Fruit fly (Drosophila melanogaster) whole organism, embryonic: ENCODE data around the gene CG1847.

Experiments
- Adf1 ChIP-seq: fragments of 200-800 bp; sonication (Bioruptor generic); IDR thresholded peaks from 2 replicates; pipeline ENCODE4 v1.3.6; 2022; ENCODE audit warnings: missing biosample characterization, missing genetic modification characterization
- Aef1 ChIP-seq: fragments of 200-800 bp; sonication (Bioruptor generic); IDR thresholded peaks from 3 replicates; pipeline ENCODE4 v1.3.6; 2022; ENCODE audit warnings: missing biosample characterization, missing genetic modification characterization
- Bdp1 ChIP-seq: fragments of 200-800 bp; sonication (Bioruptor generic); optimal IDR thresholded peaks from 3 replicates; lab custom pipeline; 2016; ENCODE audit warnings: missing biosample characterization, missing genetic modification characterization
- CG10274 ChIP-seq: fragments of 200-800 bp; sonication (Bioruptor generic); optimal IDR thresholded peaks from 3 replicates; lab custom pipeline; 2017; ENCODE audit warnings: missing biosample characterization, mild to moderate bottlenecking, missing genetic modification characterization
- CG10366 ChIP-seq: fragments of 200-800 bp; sonication (Bioruptor generic); IDR thresholded peaks from 2 replicates; pipeline ENCODE4 v1.3.6; 2022; ENCODE audit warnings: missing biosample characterization, missing genetic modification characterization
- CG11247 ChIP-seq: fragments of 200-800 bp; sonication (Bioruptor generic); IDR thresholded peaks from 2 replicates; pipeline ENCODE4 v1.3.6; 2022; ENCODE audit warnings: missing biosample characterization, missing genetic modification characterization
- CG11398 ChIP-seq: fragments of 200-800 bp; sonication (Bioruptor generic); optimal IDR thresholded peaks from 2 replicates; lab custom pipeline; 2016; ENCODE audit warnings: missing biosample characterization, missing genetic modification characterization
- CG12391 ChIP-seq: fragments of 200-800 bp; sonication (Bioruptor generic); optimal IDR thresholded peaks from 3 replicates; lab custom pipeline; 2018; ENCODE audit warnings: missing biosample characterization, mild to moderate bottlenecking, missing genetic modification characterization, moderate library complexity
- CG1603 ChIP-seq: fragments of 200-800 bp; sonication (Bioruptor generic); optimal IDR thresholded peaks from 2 replicates; lab custom pipeline; 2019; ENCODE audit warnings: missing biosample characterization, mild to moderate bottlenecking, missing genetic modification characterization, moderate library complexity
- CG16779 ChIP-seq: fragments of 200-800 bp; sonication (Bioruptor generic); IDR thresholded peaks from 2 replicates; pipeline ENCODE4 v1.3.6; 2022; ENCODE audit warnings: missing biosample characterization, missing genetic modification characterization
- CG17328 ChIP-seq: fragments of 200-800 bp; sonication (Bioruptor generic); IDR thresholded peaks from 2 replicates; pipeline ENCODE4 v1.3.6; 2022; ENCODE audit warnings: missing biosample characterization, missing genetic modification characterization
- CG30020 ChIP-seq: fragments of 200-800 bp; optimal IDR thresholded peaks from 2 replicates; lab custom pipeline; 2019; ENCODE audit warnings: missing biosample characterization, mild to moderate bottlenecking, missing genetic modification characterization, moderate library complexity
- CG31365 ChIP-seq: fragments of 200-800 bp; sonication (Bioruptor generic); optimal IDR thresholded peaks from 2 replicates; lab custom pipeline; 2018; ENCODE audit warnings: missing biosample characterization, mild to moderate bottlenecking, missing genetic modification characterization
- CG3163 ChIP-seq: fragments of 200-800 bp; sonication (Bioruptor generic); optimal IDR thresholded peaks from 3 replicates; lab custom pipeline; 2016; ENCODE audit warnings: missing biosample characterization, missing genetic modification characterization
- CG33213 ChIP-seq: fragments of 200-800 bp; sonication (Bioruptor generic); optimal IDR thresholded peaks from 3 replicates; lab custom pipeline; 2016; ENCODE audit warnings: missing biosample characterization, missing genetic modification characterization
- CG34376 ChIP-seq: fragments of 200-800 bp; sonication (Bioruptor generic); optimal IDR thresholded peaks from 2 replicates; lab custom pipeline; 2018; ENCODE audit warnings: missing biosample characterization, mild to moderate bottlenecking, missing genetic modification characterization
- CG4282 ChIP-seq: fragments of 200-800 bp; sonication (Bioruptor generic); optimal IDR thresholded peaks from 2 replicates; lab custom pipeline; 2016; ENCODE audit warnings: missing biosample characterization, missing genetic modification characterization
- CG6683 ChIP-seq: fragments of 200-800 bp; sonication (Bioruptor generic); optimal IDR thresholded peaks from 2 replicates; lab custom pipeline; 2017; ENCODE audit warnings: missing biosample characterization, mild to moderate bottlenecking, missing genetic modification characterization, missing genetic modification reagents
- CG6689 ChIP-seq: fragments of 200-800 bp; sonication (Bioruptor generic); IDR thresholded peaks from 2 replicates; pipeline ENCODE4 v1.3.6; 2022; ENCODE audit warnings: missing biosample characterization, missing genetic modification characterization
- CG6791 ChIP-seq: fragments of 200-800 bp; sonication (Bioruptor generic); IDR thresholded peaks from 3 replicates; pipeline ENCODE4 v1.3.6; 2022; ENCODE audit warnings: missing biosample characterization, missing genetic modification characterization; ENCODE audit not compliant: partially characterized antibody
- CG7928 ChIP-seq: fragments of 200-800 bp; sonication (Bioruptor generic); optimal IDR thresholded peaks from 2 replicates; lab custom pipeline; 2017; ENCODE audit warnings: missing biosample characterization, mild to moderate bottlenecking, missing genetic modification characterization
- CG7963 ChIP-seq: fragments of 200-800 bp; sonication (Bioruptor generic); IDR thresholded peaks from 3 replicates; pipeline ENCODE4 v1.3.6; 2022; ENCODE audit warnings: missing biosample characterization, missing genetic modification characterization; ENCODE audit not compliant: partially characterized antibody
- CG8924 ChIP-seq: fragments of 200-800 bp; optimal IDR thresholded peaks from 3 replicates; lab custom pipeline; 2019; ENCODE audit warnings: missing biosample characterization, mild to moderate bottlenecking, missing genetic modification characterization, moderate library complexity
- CkIIα-i1 ChIP-seq: fragments of 200-800 bp; sonication (Bioruptor generic); IDR thresholded peaks from 2 replicates; pipeline ENCODE4 v1.3.6; 2022; ENCODE audit warnings: missing biosample characterization, missing genetic modification characterization
- Dref ChIP-seq: fragments of 200-800 bp; sonication (Bioruptor generic); IDR thresholded peaks from 2 replicates; pipeline ENCODE4 v1.3.6; 2022; ENCODE audit warnings: missing biosample characterization, missing genetic modification characterization
- Eip74EF ChIP-seq, 2 experiments: fragments of 200-800 bp in 1 of 2; fragments of >200 bp in 1 of 2; sonication (Bioruptor generic) in 1 of 2; optimal IDR thresholded peaks; 2 replicates each; lab custom pipeline; 2017 to 2019; ENCODE audit warnings: missing biosample characterization in 2 of 2, missing genetic modification characterization in 2 of 2, mild to moderate bottlenecking in 1 of 2, moderate library complexity in 1 of 2
- HLH4C ChIP-seq: fragments of 200-800 bp; sonication (Bioruptor generic); IDR thresholded peaks from 3 replicates; pipeline ENCODE4 v1.3.6; 2022; ENCODE audit warnings: missing biosample characterization, missing genetic modification characterization; ENCODE audit not compliant: partially characterized antibody
- Hey ChIP-seq: fragments of 200-800 bp; sonication (Bioruptor generic); optimal IDR thresholded peaks from 3 replicates; lab custom pipeline; 2018; ENCODE audit warnings: missing biosample characterization, mild to moderate bottlenecking, missing genetic modification characterization
- Hr51 ChIP-seq, 2 experiments: fragments of 200-800 bp; sonication (Bioruptor generic); optimal IDR thresholded peaks; 2 replicates in 1 of 2; 3 replicates in 1 of 2; lab custom pipeline; 2016 to 2018; ENCODE audit warnings: missing biosample characterization in 2 of 2, missing genetic modification characterization in 2 of 2, mild to moderate bottlenecking in 1 of 2, moderate library complexity in 1 of 2
- Med ChIP-seq: fragments of 200-800 bp; sonication (Bioruptor generic); peaks from one replicate; lab custom pipeline; 2016; ENCODE audit warnings: missing biosample characterization, missing genetic modification characterization, mild to moderate bottlenecking, inconsistent platforms, moderate library complexity
- Pdp1 ChIP-seq, 2 experiments: fragments of 200-800 bp; sonication (Bioruptor generic); optimal IDR thresholded peaks; 3 replicates each; lab custom pipeline; 2016; ENCODE audit warnings: missing biosample characterization in 2 of 2, missing genetic modification characterization in 2 of 2, mild to moderate bottlenecking in 1 of 2, moderate library complexity in 1 of 2
- Rfx ChIP-seq: fragments of 200-800 bp; sonication (Bioruptor generic); IDR thresholded peaks from 2 replicates; pipeline ENCODE4 v1.3.6; 2022; ENCODE audit warnings: missing biosample characterization, missing genetic modification characterization
- Trl ChIP-seq, 3 experiments: fragments of >200 bp in 2 of 3; fragments of 200-800 bp in 1 of 3; sonication (Bioruptor generic) in 1 of 3; optimal IDR thresholded peaks; 2 replicates in 1 of 3; 3 replicates in 2 of 3; lab custom pipeline; 2016 to 2017; ENCODE audit warnings: missing biosample characterization in 1 of 3, missing genetic modification characterization in 1 of 3
- Xbp1 ChIP-seq: fragments of 200-800 bp; sonication (Bioruptor generic); optimal IDR thresholded peaks from 3 replicates; lab custom pipeline; 2016; ENCODE audit warnings: missing biosample characterization, mild to moderate bottlenecking, missing genetic modification characterization
- ac ChIP-seq: fragments of 200-800 bp; sonication (Bioruptor generic); optimal IDR thresholded peaks from 3 replicates; lab custom pipeline; 2017; ENCODE audit warnings: missing biosample characterization, mild to moderate bottlenecking, missing genetic modification characterization
- bsh ChIP-seq, 2 experiments: fragments of 200-800 bp; sonication (Bioruptor generic); optimal IDR thresholded peaks; 2 replicates each; lab custom pipeline; 2017 to 2018; ENCODE audit warnings: mild to moderate bottlenecking in 2 of 2, missing biosample characterization in 2 of 2, missing genetic modification characterization in 2 of 2, moderate library complexity in 1 of 2
- crc ChIP-seq: fragments of 200-800 bp; sonication (Bioruptor generic); optimal IDR thresholded peaks from 2 replicates; lab custom pipeline; 2016; ENCODE audit warnings: missing biosample characterization, missing genetic modification characterization
- ems ChIP-seq: fragments of 200-800 bp; sonication (Bioruptor generic); optimal IDR thresholded peaks from 3 replicates; lab custom pipeline; 2016; ENCODE audit warnings: missing biosample characterization, missing genetic modification characterization
- grn ChIP-seq: fragments of 200-800 bp; sonication (Bioruptor generic); optimal IDR thresholded peaks from 3 replicates; lab custom pipeline; 2017; ENCODE audit warnings: missing biosample characterization, missing genetic modification characterization
- hb ChIP-seq: fragments of 200-800 bp; sonication (Bioruptor generic); IDR thresholded peaks from 3 replicates; pipeline ENCODE4 v1.3.6; 2022; ENCODE audit warnings: missing biosample characterization, missing genetic modification characterization; ENCODE audit not compliant: partially characterized antibody
- ken ChIP-seq: fragments of 200-800 bp; sonication (Bioruptor generic); IDR thresholded peaks from 3 replicates; pipeline ENCODE4 v1.3.6; 2022; ENCODE audit warnings: missing biosample characterization, missing genetic modification characterization
- lmd ChIP-seq: fragments of 200-800 bp; sonication (Bioruptor generic); IDR thresholded peaks from 2 replicates; pipeline ENCODE4 v1.3.6; 2022; ENCODE audit warnings: missing biosample characterization, missing genetic modification characterization
- lola ChIP-seq, 3 experiments: fragments of >200 bp in 2 of 3; fragments of 200-800 bp in 1 of 3; sonication (Bioruptor generic) in 1 of 3; optimal IDR thresholded peaks; 2 replicates each; lab custom pipeline; 2017 to 2019; ENCODE audit warnings: missing biosample characterization in 3 of 3, missing genetic modification characterization in 3 of 3, mild to moderate bottlenecking in 1 of 3, moderate library complexity in 1 of 3
- peb ChIP-seq: fragments of 200-800 bp; sonication (Bioruptor generic); IDR thresholded peaks from 2 replicates; pipeline ENCODE4 v1.3.6; 2022; ENCODE audit warnings: missing biosample characterization, missing genetic modification characterization
- phol ChIP-seq: fragments of 200-800 bp; sonication (Bioruptor generic); optimal IDR thresholded peaks from 3 replicates; lab custom pipeline; 2018; ENCODE audit warnings: missing biosample characterization, mild to moderate bottlenecking, missing genetic modification characterization, moderate library complexity
- sim ChIP-seq: fragments of 200-800 bp; sonication (Bioruptor generic); IDR thresholded peaks from 2 replicates; pipeline ENCODE4 v1.3.6; 2022; ENCODE audit warnings: missing biosample characterization, missing genetic modification characterization
- sug ChIP-seq: fragments of 200-800 bp; optimal IDR thresholded peaks from 2 replicates; lab custom pipeline; 2019; ENCODE audit warnings: missing biosample characterization, mild to moderate bottlenecking, missing genetic modification characterization, moderate library complexity
- tll ChIP-seq, 2 experiments: fragments of 200-800 bp in 1 of 2; fragments of >200 bp in 1 of 2; sonication (Bioruptor generic) in 1 of 2; optimal IDR thresholded peaks; 2 replicates each; lab custom pipeline; 2017 to 2019; ENCODE audit warnings: missing biosample characterization in 2 of 2, missing genetic modification characterization in 2 of 2, mild to moderate bottlenecking in 1 of 2, moderate library complexity in 1 of 2
- unpg ChIP-seq: fragments of 200-800 bp; sonication (Bioruptor generic); optimal IDR thresholded peaks from 3 replicates; lab custom pipeline; 2018; ENCODE audit warnings: missing biosample characterization, mild to moderate bottlenecking, missing genetic modification characterization, moderate library complexity
- z ChIP-seq: fragments of 200-800 bp; sonication (Bioruptor generic); IDR thresholded peaks from 3 replicates; pipeline ENCODE4 v1.3.6; 2022; ENCODE audit warnings: missing biosample characterization, missing genetic modification characterization

CG1847 gene

dm6 chrX:11872517-11872916 is 3.5 kb downstream of the CG1847 start, which contains the start of gene BORCS5 (continued):
- TF ChIP-seq CkIIα-i1 (GFP tag; lab: Robert Waterston, UW), result no peak
- TF ChIP-seq CG10366 (GFP tag; lab: Robert Waterston, UW), result no peak
- no peak for TF ChIP-seq CG33213 (GFP tag; lab: Kevin White, UChicago)
- no peak for TF ChIP-seq Pdp1 (GFP tag; optimal IDR thresholded peaks at IDR 0.05; lab: Kevin White, UChicago)
- no peak for TF ChIP-seq CG3163 (GFP tag; lab: Kevin White, UChicago)
- no peak for TF ChIP-seq Aef1 (GFP tag; lab: Robert Waterston, UW)
- no peak for TF ChIP-seq Trl (optimal IDR thresholded peaks at IDR 0.05; lab: Kevin White, UChicago)
- TF ChIP-seq Trl (GFP tag; optimal IDR thresholded peaks at IDR 0.05; lab: Kevin White, UChicago), result no peak
- peak; percentile 30 for TF ChIP-seq phol
- TF ChIP-seq CG1603 (tag; lab: Kevin White, UChicago), result no peak
- TF ChIP-seq CG30020, result peak; percentile 78
- TF ChIP-seq ken (GFP tag; lab: Robert Waterston, UW), result no peak
- TF ChIP-seq CG11398 (GFP tag; lab: Kevin White, UChicago), result no peak
- no peak for TF ChIP-seq ems (GFP tag; lab: Kevin White, UChicago)
- no peak for TF ChIP-seq CG10274 (GFP tag; lab: Kevin White, UChicago)
- TF ChIP-seq Adf1 (GFP tag; lab: Robert Waterston, UW), result no peak
- TF ChIP-seq hb, result no peak
- no peak for TF ChIP-seq CG11247 (GFP tag; lab: Robert Waterston, UW)
- no peak for TF ChIP-seq Hr51 (GFP tag; optimal IDR thresholded peaks at IDR 0.05; lab: Kevin White, UChicago)
- peak in 1 of 3 experiments; percentile 81 for TF ChIP-seq lola (GFP tag; optimal IDR thresholded peaks at IDR 0.05; lab: Kevin White, UChicago)
- no peak for TF ChIP-seq Xbp1 (GFP tag; lab: Kevin White, UChicago)
- TF ChIP-seq lmd, result no peak
- TF ChIP-seq HLH4C (GFP tag; lab: Robert Waterston, UW), result no peak
- no peak for TF ChIP-seq CG7928 (GFP tag; lab: Kevin White, UChicago)
- TF ChIP-seq unpg (GFP tag; lab: Kevin White, UChicago), result no peak
- TF ChIP-seq ac (GFP tag; lab: Kevin White, UChicago), result no peak
- TF ChIP-seq peb (GFP tag; lab: Robert Waterston, UW), result no peak
- 0 out of 2 replicates have a peak, but pooled peaks have one; percentile 11 for TF ChIP-seq Rfx (GFP tag; lab: Robert Waterston, UW)
- TF ChIP-seq z (GFP tag; lab: Robert Waterston, UW), result no peak
- no peak for TF ChIP-seq CG31365
- no peak for TF ChIP-seq CG17328
- TF ChIP-seq Bdp1 (GFP tag; lab: Kevin White, UChicago), result no peak
- peak in 1 of 2 experiments; percentile 8 for TF ChIP-seq bsh (GFP tag; optimal IDR thresholded peaks at IDR 0.05; lab: Kevin White, UChicago)
- TF ChIP-seq CG16779 (GFP tag; lab: Robert Waterston, UW), result no peak
- no peak for TF ChIP-seq crc
- no peak for TF ChIP-seq tll (GFP tag; optimal IDR thresholded peaks at IDR 0.05; lab: Kevin White, UChicago)
- TF ChIP-seq sim, result no peak
- no peak for TF ChIP-seq CG6683 (GFP tag; lab: Kevin White, UChicago)
- no peak for TF ChIP-seq CG12391 (tag; lab: Kevin White, UChicago)

dm6 chrX:11873116-11873515 is 4.1 kb downstream of the CG1847 start, which contains the start of gene CG15739:
TSS of gene CG15739 (plus strand) at chrX:11873319.
- peak in 1 of 2 experiments; percentile 62 for TF ChIP-seq Eip74EF (GFP tag; optimal IDR thresholded peaks at IDR 0.05; lab: Kevin White, UChicago)
- peak; percentile 74 for TF ChIP-seq Med (GFP tag; lab: Kevin White, UChicago)
- TF ChIP-seq sug, result peak; percentile 75
- no peak for TF ChIP-seq CG8924 (tag; lab: Kevin White, UChicago)
- no peak for TF ChIP-seq CG4282 (GFP tag; lab: Kevin White, UChicago)
- no peak for TF ChIP-seq CG7963 (GFP tag; lab: Robert Waterston, UW)
- TF ChIP-seq CG16779 (GFP tag; lab: Robert Waterston, UW), result no peak
- TF ChIP-seq CG34376 (GFP tag; lab: Kevin White, UChicago), result peak; percentile 89
- TF ChIP-seq tll (GFP tag; optimal IDR thresholded peaks at IDR 0.05; lab: Kevin White, UChicago), result no peak
- no peak for TF ChIP-seq Hey (tag; lab: Kevin White, UChicago)
- TF ChIP-seq grn (GFP tag; lab: Kevin White, UChicago), result peak; percentile 73
- no peak for TF ChIP-seq CG6689 (GFP tag; lab: Robert Waterston, UW)
- TF ChIP-seq CG6791 (GFP tag; lab: Robert Waterston, UW), result no peak
- 0 out of 2 replicates have a peak, but pooled peaks have one; percentile 7 for TF ChIP-seq Dref (GFP tag; lab: Robert Waterston, UW)
